Worm (Caenorhabditis elegans) whole organism, young adult: ENCODE results near the gene R09D1.12.

Experiments used
- K11D2.4 ChIP-seq: fragments of 200-800 bp; sonication (Bioruptor generic); IDR thresholded peaks from 2 replicates; pipeline ENCODE4 v1.3.6; 2022; ENCODE audit warnings: missing genetic modification reagents, missing genetic modification characterization, missing compliant biosample characterization
- cebp-2 ChIP-seq: fragments of 200-800 bp; sonication (Bioruptor generic); IDR thresholded peaks from 2 replicates; pipeline ENCODE4 v1.3.6; 2022; ENCODE audit warnings: missing genetic modification characterization, missing compliant biosample characterization
- ceh-40 ChIP-seq: fragments of 200-800 bp; sonication (Bioruptor generic); IDR thresholded peaks from 2 replicates; pipeline ENCODE4 v1.3.6; 2022; ENCODE audit warnings: missing genetic modification characterization, missing compliant biosample characterization
- mel-28 ChIP-seq: sonication (generic microtip); optimal IDR thresholded peaks from 2 replicates; lab custom pipeline; 2016; ENCODE audit warnings: borderline replicate concordance, mild to moderate bottlenecking, missing genetic modification characterization, missing compliant biosample characterization

ce11 chrII:9427644-9428043, 24.4 kb downstream of the R09D1.12 start, which contains the start of gene M176.5:
- TF ChIP-seq mel-28 (tag; lab: Kevin White, UChicago) (no peak), cebp-2 (GFP tag; lab: Robert Waterston, UW) (no peak), ceh-40 (no peak), K11D2.4 (GFP tag; lab: Robert Waterston, UW) (no peak)
